Worm (Caenorhabditis elegans): ENCODE measurements around the gene Y7A9D.1.

The Y7A9D.1 gene

ce11 chrIV:16388136-16388635 lies 6.2 kb upstream of the Y7A9D.1 start (continued):
- TF ChIP-seq unc-120 (tag; optimal IDR thresholded peaks at IDR 0.05; ENCODE audit: poor library complexity, severe bottlenecking): peak; percentile 17

DNA sequence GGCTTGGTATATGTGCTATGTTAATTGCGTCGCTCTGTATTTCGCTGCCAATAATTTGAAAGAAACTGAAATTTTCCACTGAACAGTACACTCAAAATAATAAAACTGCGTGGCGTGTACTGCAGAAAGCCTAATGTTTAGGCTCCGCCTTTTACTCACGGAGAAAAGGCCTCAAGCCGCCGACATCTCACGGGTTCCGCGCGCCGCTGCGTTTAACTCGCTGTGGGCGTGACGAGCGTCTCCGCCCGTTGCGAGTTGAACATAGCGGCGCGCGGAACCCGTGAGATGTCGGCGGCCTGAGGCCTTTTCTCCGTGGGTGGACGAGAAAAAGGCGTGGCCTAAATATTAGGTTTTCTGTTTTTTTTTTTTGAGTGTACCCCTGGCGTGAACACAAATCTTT lies 2.6 kb upstream of the Y7A9D.1 start:
- TF ChIP-seq lin-32 (GFP tag; optimal IDR thresholded peaks at IDR 0.05) (no peak), mls-2 (tag; optimal IDR thresholded peaks at IDR 0.05) (no peak), snpc-4 (tag; optimal IDR thresholded peaks at IDR 0.05) (no peak)

DNA sequence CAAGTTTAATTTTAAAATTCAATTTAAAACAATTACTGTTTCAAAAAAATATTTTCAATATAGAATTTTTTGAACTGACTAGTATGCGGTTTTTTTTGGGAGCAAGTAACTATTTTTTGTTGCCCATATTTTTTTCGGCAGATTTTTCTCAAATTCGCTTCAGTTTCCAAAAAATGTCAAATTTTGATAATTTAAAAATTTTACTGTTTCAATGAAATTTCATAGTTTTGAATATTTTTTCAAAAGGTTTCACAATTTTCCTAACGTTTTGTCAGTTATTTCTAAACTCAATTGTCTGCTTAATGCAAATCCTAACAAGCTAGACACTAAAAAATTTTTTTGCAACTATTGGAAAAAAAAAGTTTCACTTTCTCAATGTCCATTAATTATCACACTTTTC lies 1.1 kb downstream of the Y7A9D.1 start:
- TF ChIP-seq M03D4.4 (tag; optimal IDR thresholded peaks at IDR 0.05): peak; percentile 18
- no peak for TF ChIP-seq drap-1 (GFP tag; optimal IDR thresholded peaks at IDR 0.05)

DNA sequence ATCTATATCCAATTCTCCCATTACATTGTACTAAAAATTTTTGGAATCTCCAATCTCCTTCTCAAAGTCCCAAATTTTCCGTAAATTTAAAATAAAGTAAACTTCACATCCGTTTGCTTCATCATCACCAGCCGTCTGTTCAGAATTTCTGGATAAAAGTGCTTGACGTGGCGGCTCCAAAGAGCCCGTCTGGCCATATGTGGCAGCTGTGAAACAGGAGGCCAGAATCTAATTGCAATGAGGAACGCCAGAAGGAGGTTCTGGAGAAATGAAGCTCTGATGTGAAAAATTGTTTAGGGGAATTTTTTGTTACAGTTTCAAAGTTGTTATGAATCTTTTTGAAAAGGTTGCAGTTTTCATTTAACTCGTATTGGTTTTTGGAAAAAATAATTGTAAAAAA lies 1.7 kb downstream of the Y7A9D.1 start:
- TF ChIP-seq lin-32 (GFP tag; optimal IDR thresholded peaks at IDR 0.05) (peak; percentile 57), ces-1 (GFP tag; optimal IDR thresholded peaks at IDR 0.05) (peak; percentile 55), blmp-1 (tag; optimal IDR thresholded peaks at IDR 0.05) (no peak), sptf-1 (tag; optimal IDR thresholded peaks at IDR 0.05) (no peak)

ce11 chrIV:16377942-16378341 lies 4.1 kb downstream of the Y7A9D.1 start:
- TF ChIP-seq mab-5 (tag; optimal IDR thresholded peaks at IDR 0.05) (no peak), nhr-28 (tag; optimal IDR thresholded peaks at IDR 0.05) (no peak), ceh-43 (GFP tag; optimal IDR thresholded peaks at IDR 0.05) (no peak), mep-1 (tag; optimal IDR thresholded peaks at IDR 0.05) (no peak), cnd-1 (tag; optimal IDR thresholded peaks at IDR 0.05) (no peak), tbx-8 (GFP tag; optimal IDR thresholded peaks at IDR 0.05) (no peak), bed-3 (GFP tag; optimal IDR thresholded peaks at IDR 0.05) (no peak), nhr-2 (tag; optimal IDR thresholded peaks at IDR 0.05) (no peak), unc-39 (tag; optimal IDR thresholded peaks at IDR 0.05) (no peak), nhr-76 (tag; optimal IDR thresholded peaks at IDR 0.05) (no peak), blmp-1 (tag; optimal IDR thresholded peaks at IDR 0.05) (no peak), M03D4.4 (tag; optimal IDR thresholded peaks at IDR 0.05) (no peak), unc-62 (GFP tag; optimal IDR thresholded peaks at IDR 0.05) (no peak), unc-120 (tag; optimal IDR thresholded peaks at IDR 0.05; ENCODE audit: poor library complexity, severe bottlenecking) (no peak), ham-2 (GFP tag; optimal IDR thresholded peaks at IDR 0.05) (no peak), elt-1 (tag; optimal IDR thresholded peaks at IDR 0.05; ENCODE audit: borderline replicate concordance, insufficient read depth) (no peak), mls-2 (tag; optimal IDR thresholded peaks at IDR 0.05) (no peak), elt-3 (tag; optimal IDR thresholded peaks at IDR 0.05) (no peak), pha-4 (tag; optimal IDR thresholded peaks at IDR 0.05) (no peak), ceh-39 (tag; optimal IDR thresholded peaks at IDR 0.05) (no peak)

DNA sequence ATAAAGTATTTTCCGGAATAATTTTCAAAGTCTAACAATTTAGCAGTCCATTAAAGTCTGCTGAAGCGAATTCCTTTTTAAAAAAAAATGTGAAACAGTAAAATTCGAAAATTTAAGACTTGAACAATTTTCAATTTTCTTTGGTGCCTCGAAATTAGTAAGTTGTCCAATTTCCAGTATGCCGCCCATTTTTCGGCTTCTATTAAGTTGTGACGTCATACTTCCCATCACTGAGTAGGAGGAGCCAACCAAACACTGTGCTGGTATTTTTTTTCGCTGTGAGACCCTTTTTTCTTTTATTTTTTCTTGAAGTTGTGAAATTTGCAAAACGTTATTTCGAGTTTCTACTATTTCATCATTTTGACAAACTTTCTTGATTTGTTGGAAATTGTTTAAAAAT lies 11.4 kb downstream of the Y7A9D.1 start:
- peak; percentile 72 for TF ChIP-seq zip-8 (tag; optimal IDR thresholded peaks at IDR 0.05)
- TF ChIP-seq lsy-2 (tag; optimal IDR thresholded peaks at IDR 0.05): no peak
- no peak for TF ChIP-seq mab-5 (tag; optimal IDR thresholded peaks at IDR 0.05)

DNA sequence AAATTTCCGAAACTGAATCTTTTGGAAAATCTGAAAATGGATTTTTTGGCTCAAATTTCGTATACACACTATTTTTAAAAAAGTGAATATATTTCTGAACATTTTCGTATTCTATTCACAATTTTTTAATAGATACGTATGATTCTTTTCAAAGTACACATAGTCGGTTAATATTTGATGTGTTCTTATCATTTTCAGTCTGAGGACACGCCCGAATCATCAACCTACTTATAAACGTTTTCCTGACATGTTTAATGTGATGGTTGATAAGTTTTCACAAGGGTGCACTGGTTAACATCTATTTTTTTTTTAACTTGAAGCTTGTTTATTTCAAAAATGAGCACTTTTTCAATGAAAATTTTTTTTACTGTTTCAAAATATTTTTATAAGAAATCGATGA lies 17.4 kb downstream of the Y7A9D.1 start:
- TF ChIP-seq nhr-2 (tag; optimal IDR thresholded peaks at IDR 0.05): no peak
- TF ChIP-seq tbx-8 (GFP tag; optimal IDR thresholded peaks at IDR 0.05): no peak
- no peak for TF ChIP-seq mls-2 (tag; optimal IDR thresholded peaks at IDR 0.05)
- no peak for TF ChIP-seq sptf-1 (tag; optimal IDR thresholded peaks at IDR 0.05)
- TF ChIP-seq elt-3 (tag; optimal IDR thresholded peaks at IDR 0.05): no peak
- no peak for TF ChIP-seq unc-62 (GFP tag; optimal IDR thresholded peaks at IDR 0.05)
- TF ChIP-seq ceh-83 (GFP tag; optimal IDR thresholded peaks at IDR 0.05): no peak
- TF ChIP-seq ztf-11 (tag; optimal IDR thresholded peaks at IDR 0.05): no peak
- TF ChIP-seq lsy-2 (tag; optimal IDR thresholded peaks at IDR 0.05): no peak
- no peak for TF ChIP-seq snpc-4 (tag; optimal IDR thresholded peaks at IDR 0.05)
- TF ChIP-seq M03D4.4 (tag; optimal IDR thresholded peaks at IDR 0.05): no peak
- TF ChIP-seq drap-1 (GFP tag; optimal IDR thresholded peaks at IDR 0.05): no peak
- no peak for TF ChIP-seq nhr-12 (tag; optimal IDR thresholded peaks at IDR 0.05)
- no peak for TF ChIP-seq lin-32 (GFP tag; optimal IDR thresholded peaks at IDR 0.05)
- no peak for TF ChIP-seq ces-1 (GFP tag; optimal IDR thresholded peaks at IDR 0.05)
- no peak for TF ChIP-seq mab-5 (tag; optimal IDR thresholded peaks at IDR 0.05)
- TF ChIP-seq ceh-39 (tag; optimal IDR thresholded peaks at IDR 0.05): no peak
- TF ChIP-seq flh-1 (GFP tag; optimal IDR thresholded peaks at IDR 0.05): no peak
- no peak for TF ChIP-seq elt-1 (tag; optimal IDR thresholded peaks at IDR 0.05; ENCODE audit: borderline replicate concordance, insufficient read depth)
- no peak for TF ChIP-seq sem-2 (GFP tag; optimal IDR thresholded peaks at IDR 0.05)
